Fruit fly (Drosophila melanogaster) whole organism, embryonic: ENCODE data around the gene dj-1beta.
A peak's percentile ranks its signal among the peaks of the same experiment; 100 is the strongest.

Experiments
- Aef1 ChIP-seq: fragments of 200-800 bp; sonication (Bioruptor generic); IDR thresholded peaks from 3 replicates; pipeline ENCODE4 v1.3.6; 2022; ENCODE audit warnings: missing biosample characterization, missing genetic modification characterization
- CG10274 ChIP-seq: fragments of 200-800 bp; sonication (Bioruptor generic); optimal IDR thresholded peaks from 3 replicates; lab custom pipeline; 2017; ENCODE audit warnings: missing biosample characterization, mild to moderate bottlenecking, missing genetic modification characterization
- CG10979 ChIP-seq: fragments of 200-800 bp; sonication (Bioruptor generic); optimal IDR thresholded peaks from 2 replicates; lab custom pipeline; 2018; ENCODE audit warnings: missing biosample characterization, mild to moderate bottlenecking, missing genetic modification characterization, moderate library complexity
- CG11696 ChIP-seq: fragments of 200-800 bp; sonication (Bioruptor generic); IDR thresholded peaks from 2 replicates; pipeline ENCODE4 v1.3.6; 2022; ENCODE audit warnings: missing biosample characterization, missing genetic modification characterization
- CG1233 ChIP-seq: fragments of 200-800 bp; sonication (Bioruptor generic); optimal IDR thresholded peaks from 4 replicates; lab custom pipeline; 2018; ENCODE audit warnings: missing biosample characterization, mild to moderate bottlenecking, missing genetic modification characterization
- CG12942 ChIP-seq: fragments of 200-800 bp; sonication (Bioruptor generic); optimal IDR thresholded peaks from 3 replicates; lab custom pipeline; 2016; ENCODE audit warnings: missing biosample characterization, missing genetic modification characterization
- CG13894 ChIP-seq: fragments of 200-800 bp; sonication (Bioruptor generic); optimal IDR thresholded peaks from 3 replicates; lab custom pipeline; 2018; ENCODE audit warnings: missing biosample characterization, mild to moderate bottlenecking, missing genetic modification characterization, moderate library complexity
- CG14860 ChIP-seq: fragments of 200-800 bp; sonication (Bioruptor generic); IDR thresholded peaks from 3 replicates; pipeline ENCODE4 v1.3.6; 2022; ENCODE audit warnings: missing biosample characterization, missing genetic modification characterization; ENCODE audit not compliant: partially characterized antibody
- CG15601 ChIP-seq: fragments of 200-800 bp; sonication (Bioruptor generic); optimal IDR thresholded peaks from 3 replicates; lab custom pipeline; 2019; ENCODE audit warnings: missing biosample characterization, mild to moderate bottlenecking, missing genetic modification characterization, moderate library complexity
- CG1603 ChIP-seq: fragments of 200-800 bp; sonication (Bioruptor generic); optimal IDR thresholded peaks from 2 replicates; lab custom pipeline; 2019; ENCODE audit warnings: missing biosample characterization, mild to moderate bottlenecking, missing genetic modification characterization, moderate library complexity
- CG17568 ChIP-seq: fragments of 200-800 bp; sonication (Bioruptor generic); optimal IDR thresholded peaks from 2 replicates; lab custom pipeline; 2018; ENCODE audit warnings: missing biosample characterization, mild to moderate bottlenecking, missing genetic modification characterization, moderate library complexity
- CG18619 ChIP-seq: fragments of 200-800 bp; sonication (Bioruptor generic); optimal IDR thresholded peaks from 3 replicates; lab custom pipeline; 2017; ENCODE audit warnings: missing biosample characterization, mild to moderate bottlenecking, missing genetic modification characterization
- CG3281 ChIP-seq: fragments of 200-800 bp; sonication (Bioruptor generic); optimal IDR thresholded peaks from 3 replicates; lab custom pipeline; 2017; ENCODE audit warnings: missing biosample characterization, mild to moderate bottlenecking, missing genetic modification characterization
- CG3726 ChIP-seq: fragments of 200-800 bp; sonication (Bioruptor generic); IDR thresholded peaks from 3 replicates; pipeline ENCODE4, ENCODE4 v1.3.6; 2022; ENCODE audit warnings: missing biosample characterization, missing genetic modification characterization
- CG4707 ChIP-seq: fragments of 200-800 bp; sonication (Bioruptor generic); optimal IDR thresholded peaks from 2 replicates; lab custom pipeline; 2018; ENCODE audit warnings: missing biosample characterization, mild to moderate bottlenecking, missing genetic modification characterization, moderate library complexity
- CG6765 ChIP-seq: fragments of 200-800 bp; sonication (Bioruptor generic); optimal IDR thresholded peaks from 3 replicates; lab custom pipeline; 2017; ENCODE audit warnings: missing biosample characterization, mild to moderate bottlenecking, missing genetic modification characterization
- CG8281 ChIP-seq: fragments of 200-800 bp; sonication (Bioruptor generic); optimal IDR thresholded peaks from 2 replicates; lab custom pipeline; 2018; ENCODE audit warnings: missing biosample characterization, mild to moderate bottlenecking, missing genetic modification characterization, moderate library complexity
- CG8478 ChIP-seq: fragments of >200 bp; optimal IDR thresholded peaks from 2 replicates; lab custom pipeline; 2018
- Oli ChIP-seq: fragments of 200-800 bp; sonication (Bioruptor generic); optimal IDR thresholded peaks from 2 replicates; lab custom pipeline; 2018; ENCODE audit warnings: missing biosample characterization, mild to moderate bottlenecking, missing genetic modification characterization, moderate library complexity
- Side ChIP-seq: fragments of 200-800 bp; sonication (Bioruptor generic); optimal IDR thresholded peaks from 2 replicates; lab custom pipeline; 2016; ENCODE audit warnings: missing biosample characterization, missing genetic modification characterization
- Vsx1 ChIP-seq: fragments of 200-800 bp; sonication (Bioruptor generic); optimal IDR thresholded peaks from 2 replicates; lab custom pipeline; 2017; ENCODE audit warnings: missing biosample characterization, mild to moderate bottlenecking, missing genetic modification characterization, missing genetic modification reagents
- bbx ChIP-seq: fragments of 200-800 bp; sonication (Bioruptor generic); IDR thresholded peaks from 2 replicates; pipeline ENCODE4 v1.3.6; 2022; ENCODE audit warnings: missing biosample characterization, missing genetic modification characterization; ENCODE audit not compliant: partially characterized antibody
- crc ChIP-seq: fragments of 200-800 bp; sonication (Bioruptor generic); optimal IDR thresholded peaks from 2 replicates; lab custom pipeline; 2016; ENCODE audit warnings: missing biosample characterization, missing genetic modification characterization
- dimm ChIP-seq: fragments of 200-800 bp; sonication (Bioruptor generic); IDR thresholded peaks from 2 replicates; pipeline ENCODE4 v1.3.6; 2022; ENCODE audit warnings: missing biosample characterization, missing genetic modification characterization
- dm ChIP-seq: fragments of 200-800 bp; sonication (Bioruptor generic); optimal IDR thresholded peaks from 3 replicates; lab custom pipeline; 2016; ENCODE audit warnings: missing biosample characterization, missing genetic modification characterization
- dmrt99B ChIP-seq: fragments of 200-800 bp; sonication (Bioruptor generic); optimal IDR thresholded peaks from 2 replicates; lab custom pipeline; 2018; ENCODE audit warnings: missing biosample characterization, mild to moderate bottlenecking, missing genetic modification characterization, moderate library complexity
- eve ChIP-seq, 2 experiments: fragments of >200 bp; optimal IDR thresholded peaks; 2 replicates each; lab custom pipeline; 2017; ENCODE audit warnings: missing biosample characterization in 2 of 2, missing genetic modification characterization in 2 of 2
- eyg ChIP-seq: fragments of 200-800 bp; sonication (Bioruptor generic); optimal IDR thresholded peaks from 3 replicates; lab custom pipeline; 2016; ENCODE audit warnings: missing biosample characterization, missing genetic modification characterization
- fd3F ChIP-seq: fragments of 200-800 bp; sonication (Bioruptor generic); optimal IDR thresholded peaks from 2 replicates; lab custom pipeline; 2018; ENCODE audit warnings: missing biosample characterization, mild to moderate bottlenecking, missing genetic modification characterization, moderate library complexity
- gcm ChIP-seq: fragments of 200-800 bp; sonication (Bioruptor generic); optimal IDR thresholded peaks from 2 replicates; lab custom pipeline; 2019; ENCODE audit warnings: missing biosample characterization, mild to moderate bottlenecking, missing genetic modification characterization, moderate library complexity
- gcm2 ChIP-seq: fragments of 200-800 bp; sonication (Bioruptor generic); optimal IDR thresholded peaks from 2 replicates; lab custom pipeline; 2016; ENCODE audit warnings: missing biosample characterization, missing genetic modification characterization
- gem ChIP-seq: fragments of 200-800 bp; sonication (Bioruptor generic); optimal IDR thresholded peaks from 2 replicates; lab custom pipeline; 2019; ENCODE audit warnings: missing biosample characterization, mild to moderate bottlenecking, missing genetic modification characterization, moderate library complexity
- gsb ChIP-seq: fragments of 200-800 bp; sonication (Bioruptor generic); IDR thresholded peaks from 2 replicates; pipeline ENCODE4 v1.3.6; 2022; ENCODE audit warnings: missing biosample characterization, missing genetic modification characterization
- gsb-n ChIP-seq: fragments of 200-800 bp; sonication (Bioruptor generic); optimal IDR thresholded peaks from 3 replicates; lab custom pipeline; 2018; ENCODE audit warnings: missing biosample characterization, mild to moderate bottlenecking, missing genetic modification characterization
- gt ChIP-seq: fragments of 200-800 bp; sonication (Bioruptor generic); IDR thresholded peaks from 2 replicates; pipeline ENCODE4 v1.3.6; 2022; ENCODE audit warnings: missing biosample characterization, missing genetic modification characterization
- hb ChIP-seq: fragments of 200-800 bp; sonication (Bioruptor generic); IDR thresholded peaks from 3 replicates; pipeline ENCODE4 v1.3.6; 2022; ENCODE audit warnings: missing biosample characterization, missing genetic modification characterization; ENCODE audit not compliant: partially characterized antibody
- inv ChIP-seq: fragments of 200-800 bp; sonication (Bioruptor generic); IDR thresholded peaks from 2 replicates; pipeline ENCODE4 v1.3.6; 2022; ENCODE audit warnings: missing biosample characterization, missing genetic modification characterization; ENCODE audit not compliant: partially characterized antibody
- jumu ChIP-seq: fragments of 200-800 bp; sonication (Bioruptor generic); optimal IDR thresholded peaks from 3 replicates; lab custom pipeline; 2016; ENCODE audit warnings: missing biosample characterization, missing genetic modification characterization
- kah ChIP-seq: fragments of 200-800 bp; sonication (Bioruptor generic); optimal IDR thresholded peaks from 2 replicates; lab custom pipeline; 2018; ENCODE audit warnings: missing biosample characterization, mild to moderate bottlenecking, missing genetic modification characterization
- lbe ChIP-seq: fragments of 200-800 bp; sonication (Bioruptor generic); optimal IDR thresholded peaks from 2 replicates; lab custom pipeline; 2016; ENCODE audit warnings: missing biosample characterization, mild to moderate bottlenecking, missing genetic modification characterization
- lmd ChIP-seq: fragments of 200-800 bp; sonication (Bioruptor generic); IDR thresholded peaks from 2 replicates; pipeline ENCODE4 v1.3.6; 2022; ENCODE audit warnings: missing biosample characterization, missing genetic modification characterization
- nmo ChIP-seq: fragments of 200-800 bp; sonication (Bioruptor generic); optimal IDR thresholded peaks from 2 replicates; lab custom pipeline; 2018; ENCODE audit warnings: missing biosample characterization, mild to moderate bottlenecking, missing genetic modification characterization, moderate library complexity
- peb ChIP-seq: fragments of 200-800 bp; sonication (Bioruptor generic); IDR thresholded peaks from 2 replicates; pipeline ENCODE4 v1.3.6; 2022; ENCODE audit warnings: missing biosample characterization, missing genetic modification characterization
- repo ChIP-seq: fragments of 200-800 bp; sonication (Bioruptor generic); optimal IDR thresholded peaks from 2 replicates; lab custom pipeline; 2016; ENCODE audit warnings: missing biosample characterization, missing genetic modification characterization
- sd ChIP-seq: fragments of 200-800 bp; sonication (Bioruptor generic); optimal IDR thresholded peaks from 3 replicates; lab custom pipeline; 2018; ENCODE audit warnings: missing biosample characterization, mild to moderate bottlenecking, missing genetic modification characterization, moderate library complexity
- sima ChIP-seq: fragments of 200-800 bp; sonication (Bioruptor generic); optimal IDR thresholded peaks from 2 replicates; lab custom pipeline; 2016; ENCODE audit warnings: missing biosample characterization, missing genetic modification characterization
- so ChIP-seq: fragments of 200-800 bp; sonication (Bioruptor generic); IDR thresholded peaks from 3 replicates; pipeline ENCODE4 v1.3.6; 2022; ENCODE audit warnings: missing biosample characterization, missing genetic modification characterization
- sqz ChIP-seq: fragments of 200-800 bp; sonication (Bioruptor generic); optimal IDR thresholded peaks from 3 replicates; lab custom pipeline; 2018; ENCODE audit warnings: missing biosample characterization, mild to moderate bottlenecking, missing genetic modification characterization
- tgo ChIP-seq: fragments of 200-800 bp; sonication (Bioruptor generic); IDR thresholded peaks from 3 replicates; pipeline ENCODE4 v1.3.6; 2022; ENCODE audit warnings: missing biosample characterization, missing genetic modification characterization
- unc-4 ChIP-seq: fragments of 200-800 bp; sonication (Bioruptor generic); IDR thresholded peaks from 2 replicates; pipeline ENCODE4 v1.3.6; 2022; ENCODE audit warnings: missing biosample characterization, missing genetic modification characterization; ENCODE audit not compliant: partially characterized antibody
- zen2 ChIP-seq: fragments of 200-800 bp; sonication (Bioruptor generic); IDR thresholded peaks from 3 replicates; pipeline ENCODE4 v1.3.6; 2022; ENCODE audit warnings: missing biosample characterization, missing genetic modification characterization; ENCODE audit not compliant: partially characterized antibody

Gene dj-1beta

dm6 chr3R:30816200-30816599, 9.3 kb downstream of the dj-1beta start (continued):
- TF ChIP-seq gsb-n (tag; lab: Kevin White, UChicago) (peak; percentile 46), repo (GFP tag; lab: Kevin White, UChicago) (no peak), CG6765 (no peak), CG1603 (tag; lab: Kevin White, UChicago) (peak; percentile 14), gcm2 (GFP tag; lab: Kevin White, UChicago) (no peak), tgo (no peak), CG15601 (tag; lab: Kevin White, UChicago) (peak; percentile 21), dmrt99B (tag; lab: Kevin White, UChicago) (peak; percentile 7), Side (GFP tag; lab: Kevin White, UChicago) (no peak), CG17568 (peak; percentile 2), Oli (tag; lab: Kevin White, UChicago) (peak; percentile 14), CG4707 (GFP tag; lab: Kevin White, UChicago) (no peak), dm (GFP tag; lab: Kevin White, UChicago) (no peak), sd (tag; lab: Kevin White, UChicago) (peak; percentile 68), CG12942 (GFP tag; lab: Kevin White, UChicago) (no peak), gem (peak; percentile 15), CG18619 (GFP tag; lab: Kevin White, UChicago) (no peak), CG10979 (tag; lab: Kevin White, UChicago) (no peak), sqz (GFP tag; lab: Kevin White, UChicago) (peak; percentile 16), zen2 (GFP tag; lab: Robert Waterston, UW) (no peak), CG13894 (tag; lab: Kevin White, UChicago) (peak; percentile 12), CG1233 (GFP tag; lab: Kevin White, UChicago) (peak; percentile 18), CG3726 (GFP tag; lab: Robert Waterston, UW) (no peak), kah (GFP tag; lab: Kevin White, UChicago) (no peak), crc (GFP tag; lab: Kevin White, UChicago) (no peak), gsb (no peak), CG8281 (tag; lab: Kevin White, UChicago) (no peak), gcm (GFP tag; lab: Kevin White, UChicago) (no peak), Vsx1 (GFP tag; lab: Kevin White, UChicago) (peak; percentile 30), eve (GFP tag; optimal IDR thresholded peaks at IDR 0.05; lab: Kevin White, UChicago) (peak in 1 of 2 experiments; percentile 16), CG3281 (no peak), CG14860 (GFP tag; lab: Robert Waterston, UW) (no peak), jumu (GFP tag; lab: Kevin White, UChicago) (no peak)

dm6 chr3R:30817246-30817645, 10.3 kb downstream of the dj-1beta start:
- no peak for TF ChIP-seq CG8478 (lab: Kevin White, UChicago)
- peak; percentile 45 for TF ChIP-seq eyg
- 0 out of 2 replicates have a peak, but pooled peaks have one; percentile 27 for TF ChIP-seq CG11696
- TF ChIP-seq CG10274: peak; percentile 40
- TF ChIP-seq lmd (GFP tag; lab: Robert Waterston, UW): peak; percentile 73
- TF ChIP-seq gt: 0 out of 2 replicates have a peak, but pooled peaks have one; percentile 11
- peak; percentile 51 for TF ChIP-seq dimm (GFP tag; lab: Robert Waterston, UW)
- no peak for TF ChIP-seq hb
- peak; percentile 86; the same call in 2 of the 3 replicates for TF ChIP-seq so (GFP tag; lab: Robert Waterston, UW)
- TF ChIP-seq unc-4 (GFP tag; lab: Robert Waterston, UW): no peak
- TF ChIP-seq inv (GFP tag; lab: Robert Waterston, UW): no peak
- TF ChIP-seq peb (GFP tag; lab: Robert Waterston, UW): peak; percentile 63; the same call in 1 of the 2 replicates
- no peak for TF ChIP-seq bbx (GFP tag; lab: Robert Waterston, UW)
- peak; percentile 59 for TF ChIP-seq fd3F (GFP tag; lab: Kevin White, UChicago)
- peak; percentile 68 for TF ChIP-seq Aef1
- peak; percentile 91 for TF ChIP-seq nmo (GFP tag; lab: Kevin White, UChicago)
- no peak for TF ChIP-seq lbe (GFP tag; lab: Kevin White, UChicago)
- peak; percentile 53 for TF ChIP-seq sima (GFP tag; lab: Kevin White, UChicago)
